Worm (Caenorhabditis elegans) whole organism, L2 larva: ENCODE measurements around the gene trx-2.

Experiments
- C34F6.9 ChIP-seq: fragments of 150-350 bp; optimal IDR thresholded peaks from 2 replicates; lab custom pipeline; 2014; ENCODE audit warnings: missing biosample characterization, missing genetic modification characterization
- F13H6.1 ChIP-seq: sonication (generic microtip); optimal IDR thresholded peaks from 2 replicates; lab custom pipeline; 2016; ENCODE audit warnings: missing genetic modification characterization, missing compliant biosample characterization
- R02D3.7 ChIP-seq: fragments of 150-350 bp; optimal IDR thresholded peaks from 2 replicates; lab custom pipeline; 2014; ENCODE audit warnings: missing biosample characterization, missing genetic modification characterization
- Y55F3AM.14 ChIP-seq: fragments of 200-800 bp; sonication (Bioruptor generic); optimal IDR thresholded peaks from 2 replicates; lab custom pipeline; 2018; ENCODE audit warnings: mild to moderate bottlenecking, missing genetic modification characterization, missing compliant biosample characterization
- ZK546.5 ChIP-seq: sonication (generic microtip); optimal IDR thresholded peaks from 2 replicates; lab custom pipeline; 2017; ENCODE audit warnings: missing biosample characterization, missing genetic modification characterization
- alr-1 ChIP-seq: fragments of 150-350 bp; optimal IDR thresholded peaks from 2 replicates; lab custom pipeline; 2014; ENCODE audit warnings: missing biosample characterization, missing genetic modification characterization
- aly-2 ChIP-seq: fragments of 150-350 bp; optimal IDR thresholded peaks from 2 replicates; lab custom pipeline; 2014; ENCODE audit warnings: missing biosample characterization, missing genetic modification characterization
- blmp-1 ChIP-seq: sonication (generic microtip); optimal IDR thresholded peaks from 2 replicates; lab custom pipeline; 2017; ENCODE audit warnings: missing genetic modification characterization, mild to moderate bottlenecking, missing compliant biosample characterization, antibody characterized with exemption, moderate library complexity; ENCODE audit not compliant: insufficient read depth
- ceh-16 ChIP-seq: fragments of 150-350 bp; optimal IDR thresholded peaks from 2 replicates; lab custom pipeline; 2014; ENCODE audit warnings: missing biosample characterization, missing genetic modification characterization
- ceh-82 ChIP-seq: fragments of 150-350 bp; optimal IDR thresholded peaks from 2 replicates; lab custom pipeline; 2014; ENCODE audit warnings: missing biosample characterization, missing genetic modification characterization
- crh-2 ChIP-seq: sonication (generic microtip); optimal IDR thresholded peaks from 2 replicates; lab custom pipeline; 2017; ENCODE audit warnings: missing biosample characterization, missing genetic modification characterization
- dmd-4 ChIP-seq: sonication (generic microtip); optimal IDR thresholded peaks from 2 replicates; lab custom pipeline; 2017; ENCODE audit warnings: missing biosample characterization, missing genetic modification characterization
- egl-27 ChIP-seq: sonication (generic microtip); optimal IDR thresholded peaks from 3 replicates; lab custom pipeline; 2017; ENCODE audit warnings: missing biosample characterization, missing genetic modification reagents, missing genetic modification characterization
- elt-1 ChIP-seq: fragments of 150-350 bp; optimal IDR thresholded peaks from 2 replicates; lab custom pipeline; 2014; ENCODE audit warnings: missing biosample characterization, missing genetic modification characterization
- gmeb-1 ChIP-seq: fragments of 150-350 bp; optimal IDR thresholded peaks from 2 replicates; lab custom pipeline; 2014; ENCODE audit warnings: missing biosample characterization, missing genetic modification characterization
- lin-13 ChIP-seq: fragments of 150-350 bp; optimal IDR thresholded peaks from 2 replicates; lab custom pipeline; 2014; ENCODE audit warnings: missing biosample characterization, missing genetic modification reagents, missing genetic modification characterization
- lsy-2 ChIP-seq, 2 experiments: fragments of 150-350 bp in 1 of 2; sonication (generic microtip) in 1 of 2; optimal IDR thresholded peaks; 2 replicates each; lab custom pipeline; 2014 to 2017; ENCODE audit warnings: missing biosample characterization in 2 of 2, missing genetic modification characterization in 2 of 2
- mab-5 ChIP-seq: fragments of 150-350 bp; optimal IDR thresholded peaks from 2 replicates; lab custom pipeline; 2014; ENCODE audit warnings: missing biosample characterization, missing genetic modification characterization
- mdl-1 ChIP-seq, 2 experiments: fragments of 150-350 bp in 1 of 2; sonication (generic microtip) in 1 of 2; optimal IDR thresholded peaks; 2 replicates each; lab custom pipeline; 2017; ENCODE audit warnings: missing biosample characterization in 2 of 2, missing genetic modification characterization in 2 of 2
- nhr-10 ChIP-seq: sonication (generic microtip); optimal IDR thresholded peaks from 2 replicates; lab custom pipeline; 2017; ENCODE audit warnings: missing biosample characterization, missing genetic modification characterization
- nhr-11 ChIP-seq: fragments of 150-350 bp; optimal IDR thresholded peaks from 2 replicates; lab custom pipeline; 2014; ENCODE audit warnings: missing biosample characterization, missing genetic modification characterization
- nhr-12 ChIP-seq: fragments of 150-350 bp; optimal IDR thresholded peaks from 2 replicates; lab custom pipeline; 2014; ENCODE audit warnings: missing biosample characterization, missing genetic modification characterization
- nhr-21 ChIP-seq: fragments of 150-350 bp; optimal IDR thresholded peaks from 2 replicates; lab custom pipeline; 2014; ENCODE audit warnings: missing biosample characterization, missing genetic modification characterization
- nhr-23 ChIP-seq: fragments of 150-350 bp; optimal IDR thresholded peaks from 2 replicates; lab custom pipeline; 2014; ENCODE audit warnings: missing biosample characterization, missing genetic modification reagents, missing genetic modification characterization
- nhr-237 ChIP-seq: fragments of 150-350 bp; optimal IDR thresholded peaks from 2 replicates; lab custom pipeline; 2014; ENCODE audit warnings: missing biosample characterization, missing genetic modification characterization
- nhr-6 ChIP-seq: fragments of 150-350 bp; optimal IDR thresholded peaks from 2 replicates; lab custom pipeline; 2014; ENCODE audit warnings: missing biosample characterization, missing genetic modification characterization
- peb-1 ChIP-seq: fragments of 150-350 bp; optimal IDR thresholded peaks from 2 replicates; lab custom pipeline; 2014; ENCODE audit warnings: missing biosample characterization, missing genetic modification characterization
- sem-4 ChIP-seq: fragments of 150-350 bp; optimal IDR thresholded peaks from 2 replicates; lab custom pipeline; 2014; ENCODE audit warnings: missing biosample characterization, missing genetic modification reagents, missing genetic modification characterization
- unc-39 ChIP-seq: fragments of 150-350 bp; optimal IDR thresholded peaks from 2 replicates; lab custom pipeline; 2014; ENCODE audit warnings: missing biosample characterization, missing genetic modification characterization
- zag-1 ChIP-seq: fragments of 150-350 bp; optimal IDR thresholded peaks from 2 replicates; lab custom pipeline; 2014; ENCODE audit warnings: missing biosample characterization, missing genetic modification characterization
- ztf-1 ChIP-seq: fragments of 200-800 bp; sonication (Bioruptor generic); conservative IDR thresholded peaks from 2 replicates; pipeline ENCODE4 v1.3.6; 2022; ENCODE audit warnings: missing genetic modification characterization, missing compliant biosample characterization
- ztf-11 ChIP-seq: sonication (generic microtip); optimal IDR thresholded peaks from 2 replicates; lab custom pipeline; 2017; ENCODE audit warnings: missing biosample characterization, missing genetic modification characterization
- ztf-4 ChIP-seq: fragments of 150-350 bp; optimal IDR thresholded peaks from 2 replicates; lab custom pipeline; 2014; ENCODE audit warnings: missing biosample characterization, missing genetic modification characterization

The trx-2 gene

ce11 chrV:10294549-10294948 is 19.9 kb upstream of the trx-2 start, which contains the start of gene col-150:
TSS of gene col-150 (minus strand) at chrV:10294649.
- TF ChIP-seq C34F6.9 (no peak), ztf-4 (no peak), ceh-16 (tag; lab: Kevin White, UChicago) (no peak), dmd-4 (tag; lab: Kevin White, UChicago) (no peak), ztf-1 (GFP tag; lab: Robert Waterston, UW) (no peak), nhr-6 (tag; lab: Kevin White, UChicago) (no peak), crh-2 (tag; lab: Kevin White, UChicago) (no peak), gmeb-1 (no peak), blmp-1 (tag; lab: Kevin White, UChicago) (no peak), ceh-82 (tag; lab: Kevin White, UChicago) (no peak), ZK546.5 (tag; lab: Kevin White, UChicago) (no peak), nhr-11 (tag; lab: Kevin White, UChicago) (no peak), mdl-1 (tag; optimal IDR thresholded peaks at IDR 0.05; lab: Kevin White, UChicago) (no peak), Y55F3AM.14 (GFP tag; lab: Kevin White, UChicago) (no peak)
- TF ChIP-seq, all 48 proteins: peak for 0

- TF ChIP-seq gmeb-1 (no peak), ztf-4 (no peak), nhr-12 (tag; lab: Kevin White, UChicago) (no peak), Y55F3AM.14 (GFP tag; lab: Kevin White, UChicago) (no peak), nhr-21 (tag; lab: Kevin White, UChicago) (no peak), zag-1 (tag; lab: Kevin White, UChicago) (no peak), nhr-6 (tag; lab: Kevin White, UChicago) (no peak), alr-1 (tag; lab: Kevin White, UChicago) (no peak), elt-1 (no peak)
- TF ChIP-seq, all 48 proteins: peak for 0
Measured at ce11 chrV:10297099-10297498, 17.4 kb upstream of the trx-2 start, which contains the start of gene B0024.4. TSS of gene B0024.4 (plus strand) at chrV:10297399.

- TF ChIP-seq lsy-2 (tag; optimal IDR thresholded peaks at IDR 0.05; lab: Kevin White, UChicago) (no peak), ceh-16 (tag; lab: Kevin White, UChicago) (no peak), R02D3.7 (tag; lab: Kevin White, UChicago) (no peak), mab-5 (no peak), ztf-4 (no peak), nhr-21 (tag; lab: Kevin White, UChicago) (no peak), nhr-12 (tag; lab: Kevin White, UChicago) (no peak), unc-39 (no peak)
Measured at ce11 chrV:10307283-10307682, 7.2 kb upstream of the trx-2 start, which contains the start of gene che-12. TSS of gene che-12 (minus strand) at chrV:10307383.

ce11 chrV:10313953-10314352 is 518 bp upstream of the trx-2 start, which contains the start of gene gcy-6:
TSS of gene gcy-6 (minus strand) at chrV:10314053.
- no peak for TF ChIP-seq egl-27 (tag; lab: Kevin White, UChicago)

ce11 chrV:10317294-10317693 is 2.8 kb downstream of the trx-2 start, which contains the start of gene asps-1:
TSS of gene asps-1 (minus strand) at chrV:10317394.
- no peak for TF ChIP-seq nhr-10
- no peak for TF ChIP-seq sem-4 (tag; lab: Kevin White, UChicago)
- TF ChIP-seq ceh-16 (tag; lab: Kevin White, UChicago): no peak
- TF ChIP-seq F13H6.1 (tag; lab: Kevin White, UChicago): no peak
- TF ChIP-seq nhr-12 (tag; lab: Kevin White, UChicago): no peak
- TF ChIP-seq C34F6.9: no peak
- TF ChIP-seq lin-13 (GFP tag; lab: Kevin White, UChicago): no peak
- TF ChIP-seq zag-1 (tag; lab: Kevin White, UChicago): no peak
- no peak for TF ChIP-seq ztf-11 (tag; lab: Kevin White, UChicago)
- no peak for TF ChIP-seq nhr-237
- TF ChIP-seq peb-1 (tag; lab: Kevin White, UChicago): no peak
- TF ChIP-seq nhr-23 (tag; lab: Kevin White, UChicago): no peak
- TF ChIP-seq aly-2 (tag; lab: Kevin White, UChicago): no peak
- TF ChIP-seq alr-1 (tag; lab: Kevin White, UChicago): no peak
- TF ChIP-seq gmeb-1: no peak
- TF ChIP-seq mdl-1 (tag; optimal IDR thresholded peaks at IDR 0.05; lab: Kevin White, UChicago): no peak
- no peak for TF ChIP-seq blmp-1 (tag; lab: Kevin White, UChicago)
- TF ChIP-seq nhr-11 (tag; lab: Kevin White, UChicago): no peak
- no peak for TF ChIP-seq ZK546.5 (tag; lab: Kevin White, UChicago)
